Worm (Caenorhabditis elegans) whole organism, L4 larva: ENCODE data around the gene oac-52.
"Not testable (repeated sequence)": the region's sequence is repeated elsewhere in the genome, so short reads cannot be mapped to it uniquely, and the experiment has no call there.

Experiments used
- F49E8.2 ChIP-seq: sonication (generic microtip); optimal IDR thresholded peaks from 2 replicates; lab custom pipeline; 2016; ENCODE audit warnings: missing compliant biosample characterization, mild to moderate bottlenecking, missing genetic modification characterization, borderline replicate concordance
- Y105C5A.15 ChIP-seq: fragments of 200-800 bp; sonication (Bioruptor generic); IDR thresholded peaks from 2 replicates; pipeline ENCODE4 v1.3.6; 2022; ENCODE audit warnings: missing genetic modification characterization, missing compliant biosample characterization
- ama-1 ChIP-seq: fragments of 150-350 bp; optimal IDR thresholded peaks from 2 replicates; lab custom pipeline; 2014; ENCODE audit warnings: inconsistent platforms, mixed read lengths
- daf-8 ChIP-seq: fragments of 200-800 bp; sonication (Bioruptor generic); IDR thresholded peaks from 2 replicates; pipeline ENCODE4 v1.3.6; 2022; ENCODE audit warnings: missing genetic modification characterization, missing compliant biosample characterization
- dpl-1 ChIP-seq: fragments of 150-350 bp; optimal IDR thresholded peaks from 2 replicates; lab custom pipeline; 2014; ENCODE audit warnings: missing biosample characterization, missing genetic modification reagents, missing genetic modification characterization
- lin-13 ChIP-seq: fragments of 150-350 bp; optimal IDR thresholded peaks from 2 replicates; lab custom pipeline; 2014; ENCODE audit warnings: missing biosample characterization, missing genetic modification reagents, missing genetic modification characterization
- madf-5 ChIP-seq, 2 experiments: fragments of 200-800 bp; sonication (Bioruptor generic); IDR thresholded peaks; 2 replicates each; pipeline ENCODE4 v1.3.6; 2022; ENCODE audit warnings: missing compliant biosample characterization in 2 of 2, missing genetic modification characterization in 2 of 2
- nhr-11 ChIP-seq: fragments of 150-350 bp; optimal IDR thresholded peaks from 2 replicates; lab custom pipeline; 2014; ENCODE audit warnings: missing biosample characterization, missing genetic modification characterization
- snpc-4 ChIP-seq: fragments of 150-350 bp; optimal IDR thresholded peaks from 2 replicates; lab custom pipeline; 2014; ENCODE audit warnings: missing biosample characterization, missing genetic modification characterization
- unc-62 ChIP-seq, 3 experiments: fragments of 150-350 bp in 1 of 3; sonication (generic microtip); optimal IDR thresholded peaks in 2 of 3; peaks in 1 of 3; 1 replicate in 1 of 3; 2 replicates in 2 of 3; lab custom pipeline; 2014 to 2017; ENCODE audit warnings: missing biosample characterization in 3 of 3, missing genetic modification characterization in 3 of 3, missing genetic modification reagents in 3 of 3, missing genotype in 1 of 3
- zfp-2 ChIP-seq: sonication (generic microtip); optimal IDR thresholded peaks from 2 replicates; lab custom pipeline; 2016; ENCODE audit warnings: mild to moderate bottlenecking, missing genetic modification characterization, missing compliant biosample characterization

DNA sequence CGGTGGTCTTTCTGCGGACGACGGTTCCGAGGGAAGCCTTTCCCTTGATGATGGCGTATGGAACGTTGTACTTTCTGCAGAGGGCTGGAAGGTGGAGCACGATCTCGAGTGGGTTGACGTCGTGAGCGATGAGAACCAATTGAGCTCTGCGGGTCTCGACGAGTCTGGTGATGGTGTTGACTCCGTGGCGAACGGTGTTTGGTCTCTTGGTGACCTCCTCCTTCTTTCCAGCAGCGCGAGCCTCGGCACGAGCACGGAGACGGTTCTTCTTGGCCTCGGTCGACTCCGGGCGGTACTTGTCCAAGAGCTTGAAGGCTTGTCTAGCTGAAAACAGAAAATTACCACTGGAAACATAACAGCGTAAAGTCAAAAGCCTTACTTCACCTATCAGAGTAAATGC is 43.0 kb upstream of the oac-52 start:
- TF ChIP-seq lin-13 (GFP tag; lab: Kevin White, UChicago); daf-8 (GFP tag; lab: Robert Waterston, UW); snpc-4; ama-1 (lab: Kevin White, UChicago); Y105C5A.15; madf-5 (GFP tag; IDR thresholded peaks at IDR 0.05; lab: Robert Waterston, UW); nhr-11 (tag; lab: Kevin White, UChicago); F49E8.2 (tag; lab: Kevin White, UChicago); unc-62 (GFP tag; optimal IDR thresholded peaks at IDR 0.05 in 1 of 2; lab: Kevin White, UChicago); unc-62 (tag; optimal IDR thresholded peaks at IDR 0.05; lab: Kevin White, UChicago); dpl-1 (GFP tag; lab: Kevin White, UChicago); zfp-2: not testable (repeated sequence)
